Fruit fly (Drosophila melanogaster): ENCODE measurements around the gene CG7131.

Gene CG7131

dm6 chr3R:18301569-18301968 lies 13.0 kb upstream of the CG7131 start, which contains the start of gene Polr1E (continued):
- peak; percentile 79 for TF ChIP-seq CG6791 (GFP tag; IDR thresholded peaks at IDR 0.05; ENCODE audit: partially characterized antibody)
- peak; percentile 19 for TF ChIP-seq ems (GFP tag; optimal IDR thresholded peaks at IDR 0.05)
- no peak for TF ChIP-seq Hand (GFP tag; optimal IDR thresholded peaks at IDR 0.05)
- no peak for TF ChIP-seq CG8281 (tag; optimal IDR thresholded peaks at IDR 0.05)
- no peak for TF ChIP-seq eve (GFP tag; optimal IDR thresholded peaks at IDR 0.05)
- TF ChIP-seq CG42726 (GFP tag; IDR thresholded peaks at IDR 0.05; ENCODE audit: partially characterized antibody), result 0 out of 2 replicates have a peak, but pooled peaks have one; percentile 36
- TF ChIP-seq CG10274 (GFP tag; optimal IDR thresholded peaks at IDR 0.05), result no peak
- TF ChIP-seq Ravus (GFP tag; IDR thresholded peaks at IDR 0.05), result no peak
- TF ChIP-seq Sry-δ (GFP tag; optimal IDR thresholded peaks at IDR 0.05), result peak; percentile 59
- no peak for TF ChIP-seq ro (GFP tag; IDR thresholded peaks at IDR 0.05)
- TF ChIP-seq Med (GFP tag), result peak; percentile 60
- no peak for TF ChIP-seq en (GFP tag; optimal IDR thresholded peaks at IDR 0.05)
- no peak for TF ChIP-seq Antp (GFP tag; optimal IDR thresholded peaks at IDR 0.05)
- no peak for TF ChIP-seq Oli (tag; optimal IDR thresholded peaks at IDR 0.05)
- no peak for TF ChIP-seq ftz-f1 (GFP tag; optimal IDR thresholded peaks at IDR 0.05)
- no peak for TF ChIP-seq Aef1 (GFP tag; IDR thresholded peaks at IDR 0.05)
- TF ChIP-seq CG18599 (GFP tag; optimal IDR thresholded peaks at IDR 0.05), result no peak
- no peak for TF ChIP-seq CG9727 (GFP tag; optimal IDR thresholded peaks at IDR 0.05)
- peak; percentile 49 for TF ChIP-seq twi (tag; optimal IDR thresholded peaks at IDR 0.05)
- TF ChIP-seq CG16863 (GFP tag; optimal IDR thresholded peaks at IDR 0.05), result no peak
- no peak for TF ChIP-seq Eip74EF (GFP tag; optimal IDR thresholded peaks at IDR 0.05)
- peak; percentile 18 for TF ChIP-seq CG12391 (tag; optimal IDR thresholded peaks at IDR 0.05)
- no peak for TF ChIP-seq kni (GFP tag; optimal IDR thresholded peaks at IDR 0.05)
- TF ChIP-seq Fer2 (tag; optimal IDR thresholded peaks at IDR 0.05), result no peak
- TF ChIP-seq ranshi (GFP tag; IDR thresholded peaks at IDR 0.05), result no peak
- no peak for TF ChIP-seq Jarid2 (GFP tag; optimal IDR thresholded peaks at IDR 0.05)
- TF ChIP-seq TFAM (GFP tag; optimal IDR thresholded peaks at IDR 0.05), result no peak
- TF ChIP-seq CG7987 (GFP tag; optimal IDR thresholded peaks at IDR 0.05), result no peak
- no peak for TF ChIP-seq da (GFP tag; optimal IDR thresholded peaks at IDR 0.05)
- TF ChIP-seq nmo (GFP tag; optimal IDR thresholded peaks at IDR 0.05), result peak; percentile 39
- TF ChIP-seq CG6683 (GFP tag; optimal IDR thresholded peaks at IDR 0.05), result no peak
- no peak for TF ChIP-seq CG8478 (optimal IDR thresholded peaks at IDR 0.05)
- TF ChIP-seq Hsf (GFP tag; optimal IDR thresholded peaks at IDR 0.05), result no peak
- TF ChIP-seq insv (GFP tag; optimal IDR thresholded peaks at IDR 0.05), result no peak
- TF ChIP-seq CG2889 (GFP tag; IDR thresholded peaks at IDR 0.05), result no peak
- no peak for TF ChIP-seq shn (GFP tag; optimal IDR thresholded peaks at IDR 0.05)
- TF ChIP-seq Side (GFP tag; optimal IDR thresholded peaks at IDR 0.05), result no peak
- peak; percentile 44 for TF ChIP-seq CG10267 (tag; optimal IDR thresholded peaks at IDR 0.05)
- no peak for TF ChIP-seq CG1529 (GFP tag; optimal IDR thresholded peaks at IDR 0.05)
- no peak for TF ChIP-seq CG4730 (GFP tag; IDR thresholded peaks at IDR 0.05)
- peak; percentile 99 for TF ChIP-seq dm (GFP tag; optimal IDR thresholded peaks at IDR 0.05)
- TF ChIP-seq CG7745 (tag; optimal IDR thresholded peaks at IDR 0.05), result no peak
- TF ChIP-seq disco-r (GFP tag; optimal IDR thresholded peaks at IDR 0.05), result no peak
- TF ChIP-seq CG43689 (GFP tag; IDR thresholded peaks at IDR 0.05), result no peak
- peak; percentile 33; the same call in 1 of the 3 replicates for TF ChIP-seq row (GFP tag; IDR thresholded peaks at IDR 0.05)
- no peak for TF ChIP-seq Taf1 (GFP tag; IDR thresholded peaks at IDR 0.05)
- TF ChIP-seq CG7928 (GFP tag; optimal IDR thresholded peaks at IDR 0.05), result no peak
- peak; percentile 79 for TF ChIP-seq CG13287 (GFP tag; IDR thresholded peaks at IDR 0.05; ENCODE audit: partially characterized antibody)
- TF ChIP-seq H15 (GFP tag; IDR thresholded peaks at IDR 0.05), result no peak
- TF ChIP-seq CG18011 (GFP tag; optimal IDR thresholded peaks at IDR 0.05), result peak; percentile 99
- TF ChIP-seq Dll (GFP tag; IDR thresholded peaks at IDR 0.05; ENCODE audit: partially characterized antibody), result peak; percentile 72

Data from whole organism, embryonic.